Fruit fly (Drosophila melanogaster) whole organism, adult: ENCODE results near the gene MtnE.

Experiments used
- CG11617 ChIP-seq: fragments of 200-800 bp; sonication (Bioruptor generic); optimal IDR thresholded peaks from 2 replicates; lab custom pipeline; 2017; ENCODE audit warnings: mild to moderate bottlenecking, missing biosample characterization, missing genetic modification reagents, missing genetic modification characterization
- CG12768 ChIP-seq: fragments of 200-800 bp; sonication (Bioruptor generic); optimal IDR thresholded peaks from 2 replicates; lab custom pipeline; 2017; ENCODE audit warnings: missing biosample characterization, missing genetic modification characterization, mild to moderate bottlenecking, moderate library complexity, missing genetic modification reagents
- CG14711 ChIP-seq: fragments of 200-800 bp; sonication (Bioruptor generic); optimal IDR thresholded peaks from 2 replicates; lab custom pipeline; 2018; ENCODE audit warnings: missing biosample characterization, mild to moderate bottlenecking, missing genetic modification characterization, moderate library complexity
- CG1620 ChIP-seq: fragments of 200-800 bp; sonication (Bioruptor generic); optimal IDR thresholded peaks from 2 replicates; lab custom pipeline; 2016; ENCODE audit warnings: missing biosample characterization, missing genetic modification characterization
- CG33017 ChIP-seq: fragments of 200-800 bp; sonication (Bioruptor generic); optimal IDR thresholded peaks from 2 replicates; lab custom pipeline; 2018; ENCODE audit warnings: missing biosample characterization, mild to moderate bottlenecking, missing genetic modification characterization, moderate library complexity
- CG5204 ChIP-seq: fragments of 200-800 bp; sonication (Bioruptor generic); optimal IDR thresholded peaks from 2 replicates; lab custom pipeline; 2016; ENCODE audit warnings: missing biosample characterization, missing genetic modification characterization
- CG7045 ChIP-seq: fragments of 200-800 bp; sonication (Bioruptor generic); optimal IDR thresholded peaks from 2 replicates; lab custom pipeline; 2017; ENCODE audit warnings: missing biosample characterization, mild to moderate bottlenecking, missing genetic modification characterization
- CG7101 ChIP-seq: fragments of 200-800 bp; sonication (Bioruptor generic); optimal IDR thresholded peaks from 2 replicates; lab custom pipeline; 2018; ENCODE audit warnings: missing biosample characterization, mild to moderate bottlenecking, missing genetic modification characterization, moderate library complexity
- Clk ChIP-seq: fragments of 200-800 bp; sonication (Bioruptor generic); optimal IDR thresholded peaks from 2 replicates; lab custom pipeline; 2017; ENCODE audit warnings: missing biosample characterization, missing genetic modification characterization
- Crg-1 ChIP-seq: fragments of 200-800 bp; sonication (Bioruptor generic); optimal IDR thresholded peaks from 2 replicates; lab custom pipeline; 2016; ENCODE audit warnings: missing biosample characterization, missing genetic modification characterization
- Hr96 ChIP-seq: fragments of 200-800 bp; sonication (Bioruptor generic); optimal IDR thresholded peaks from 2 replicates; lab custom pipeline; 2016; ENCODE audit warnings: missing biosample characterization, missing genetic modification characterization
- Mnt ChIP-seq: fragments of 200-800 bp; sonication (Bioruptor generic); optimal IDR thresholded peaks from 2 replicates; lab custom pipeline; 2016; ENCODE audit warnings: missing biosample characterization, mild to moderate bottlenecking, missing genetic modification characterization
- bab1 ChIP-seq: fragments of 200-800 bp; sonication (Bioruptor generic); optimal IDR thresholded peaks from 3 replicates; lab custom pipeline; 2019; ENCODE audit warnings: missing biosample characterization, mild to moderate bottlenecking, missing genetic modification characterization, moderate library complexity
- cic ChIP-seq: fragments of 200-800 bp; sonication (Bioruptor generic); optimal IDR thresholded peaks from 2 replicates; lab custom pipeline; 2017; ENCODE audit warnings: missing biosample characterization, mild to moderate bottlenecking, missing genetic modification characterization, moderate library complexity
- cnc ChIP-seq, 2 experiments: fragments of >200 bp; optimal IDR thresholded peaks; 2 replicates each; lab custom pipeline; 2017
- kay ChIP-seq: fragments of 200-800 bp; sonication (Bioruptor generic); peaks from one replicate; lab custom pipeline; 2016; ENCODE audit warnings: missing biosample characterization, missing genetic modification characterization, borderline replicate concordance
- ovo ChIP-seq: fragments of 200-800 bp; sonication (Bioruptor generic); optimal IDR thresholded peaks from 2 replicates; lab custom pipeline; 2016; ENCODE audit warnings: missing biosample characterization, missing genetic modification characterization
- pad ChIP-seq: fragments of 200-800 bp; sonication (Bioruptor generic); optimal IDR thresholded peaks from 3 replicates; lab custom pipeline; 2017; ENCODE audit warnings: missing biosample characterization, missing genetic modification characterization, mild to moderate bottlenecking, moderate library complexity, missing genetic modification reagents
- tj ChIP-seq: fragments of 200-800 bp; sonication (Bioruptor generic); optimal IDR thresholded peaks from 3 replicates; lab custom pipeline; 2017; ENCODE audit warnings: missing biosample characterization, mild to moderate bottlenecking, missing genetic modification characterization, moderate library complexity
- toe ChIP-seq: fragments of 200-800 bp; sonication (Bioruptor generic); optimal IDR thresholded peaks from 2 replicates; lab custom pipeline; 2016; ENCODE audit warnings: missing biosample characterization, missing genetic modification characterization

MtnE gene

DNA sequence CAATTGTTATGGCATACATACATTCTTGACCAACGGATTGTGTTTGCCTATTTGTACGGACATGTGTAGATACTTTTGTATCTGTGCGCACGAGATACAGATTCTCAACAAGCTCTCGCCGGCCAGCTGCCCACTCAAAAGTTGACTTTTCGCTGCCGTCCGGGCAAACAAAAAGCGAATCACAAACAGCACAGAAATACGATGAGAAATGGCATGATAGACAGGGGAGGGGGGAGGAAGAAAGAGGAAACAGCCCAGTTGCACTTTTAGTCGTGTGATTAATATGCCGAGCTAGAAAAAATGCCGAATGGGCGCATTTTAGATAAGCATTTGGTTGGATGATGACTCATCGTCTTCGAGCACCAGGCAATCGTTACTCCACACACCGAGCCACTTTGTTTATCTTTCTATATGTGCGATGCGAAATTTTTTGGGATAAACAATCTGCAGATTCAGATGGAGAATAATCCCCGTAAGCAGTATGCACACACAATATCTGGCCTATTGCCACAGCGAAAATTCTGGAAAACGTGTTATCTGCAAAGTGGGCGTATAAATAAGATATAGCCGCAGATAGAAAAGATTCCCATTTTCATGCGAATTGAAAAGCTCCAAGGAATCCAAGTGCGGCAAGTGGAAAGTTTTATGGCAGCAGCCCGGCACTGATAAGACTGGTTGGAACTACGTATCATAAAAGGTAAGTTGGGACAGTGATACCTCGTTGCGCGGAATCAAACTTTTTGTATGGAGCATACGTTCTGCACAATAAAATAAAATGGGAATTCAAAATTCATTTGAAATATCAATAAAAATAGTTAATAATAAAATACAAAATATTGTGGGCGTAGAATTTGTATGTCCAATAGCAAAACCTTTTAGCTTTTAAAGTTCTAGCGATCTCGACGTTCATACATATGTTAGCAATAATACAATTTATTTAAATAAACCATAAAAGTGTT is 12.4 kb upstream of the MtnE start:
- TF ChIP-seq kay (GFP tag; lab: Kevin White, UChicago) (no peak), CG33017 (tag; lab: Kevin White, UChicago) (peak; percentile 9), CG12768 (GFP tag; lab: Kevin White, UChicago) (peak; percentile 71), toe (peak; percentile 6), CG11617 (GFP tag; lab: Kevin White, UChicago) (peak; percentile 11), cic (peak; percentile 91), CG14711 (tag; lab: Kevin White, UChicago) (peak; percentile 36), tj (peak; percentile 95), ovo (peak; percentile 47), CG7101 (tag; lab: Kevin White, UChicago) (peak; percentile 18), bab1 (GFP tag; lab: Kevin White, UChicago) (no peak), pad (no peak), Mnt (GFP tag; lab: Kevin White, UChicago) (peak; percentile 55), Clk (GFP tag; lab: Kevin White, UChicago) (no peak)

DNA sequence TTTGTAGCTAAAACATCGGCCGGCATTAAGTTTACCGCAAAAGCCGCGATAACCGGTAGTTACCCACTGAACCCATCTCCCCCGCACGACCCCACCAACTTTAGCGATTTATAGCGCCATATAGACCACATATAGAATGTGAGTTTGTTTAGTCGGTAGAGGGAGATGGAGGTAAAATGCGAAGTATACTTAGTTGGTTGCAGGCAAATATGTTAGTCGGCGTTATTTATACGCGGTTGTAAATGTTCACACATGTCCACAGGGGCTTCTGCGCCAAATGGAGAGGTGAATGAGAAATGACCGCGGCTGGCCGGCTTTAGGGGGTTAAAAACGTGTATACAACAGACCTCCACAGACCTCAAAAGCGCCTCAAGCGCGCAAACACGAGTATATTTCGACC is 11.2 kb upstream of the MtnE start:
- TF ChIP-seq CG7045 (peak; percentile 68), CG12768 (GFP tag; lab: Kevin White, UChicago) (peak; percentile 22), Clk (GFP tag; lab: Kevin White, UChicago) (no peak), ovo (peak; percentile 40), toe (peak; percentile 11), tj (no peak), cic (peak; percentile 95), Mnt (GFP tag; lab: Kevin White, UChicago) (peak; percentile 41), CG7101 (tag; lab: Kevin White, UChicago) (peak; percentile 56), CG33017 (tag; lab: Kevin White, UChicago) (peak; percentile 35), CG1620 (GFP tag; lab: Kevin White, UChicago) (no peak), CG11617 (GFP tag; lab: Kevin White, UChicago) (no peak), CG14711 (tag; lab: Kevin White, UChicago) (no peak), cnc (optimal IDR thresholded peaks at IDR 0.05; lab: Kevin White, UChicago) (no peak), Hr96 (GFP tag; lab: Kevin White, UChicago) (peak; percentile 53), Crg-1 (GFP tag; lab: Kevin White, UChicago) (peak; percentile 5), CG5204 (GFP tag; lab: Kevin White, UChicago) (no peak), pad (peak; percentile 27), kay (GFP tag; lab: Kevin White, UChicago) (no peak), bab1 (GFP tag; lab: Kevin White, UChicago) (no peak)

DNA sequence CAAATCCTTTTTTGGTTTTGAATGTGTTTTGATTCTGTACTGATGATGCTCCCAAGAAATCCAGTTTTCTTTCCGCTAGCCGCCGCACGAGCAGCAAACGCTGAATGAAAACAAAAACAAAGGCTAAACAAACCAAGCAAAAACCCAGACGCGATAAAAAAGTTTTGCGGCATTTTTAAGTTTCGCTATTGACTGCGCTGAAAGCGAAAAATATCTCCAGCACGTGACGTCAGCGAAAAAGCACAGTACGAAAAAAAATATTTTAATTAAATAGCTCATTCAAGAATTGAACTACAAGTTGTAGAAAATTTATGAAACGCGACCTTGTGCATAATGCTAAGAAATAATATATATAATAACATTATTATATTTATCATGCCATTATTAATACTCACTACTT is 10.4 kb upstream of the MtnE start:
- TF ChIP-seq CG12768 (GFP tag; lab: Kevin White, UChicago) (no peak), Clk (GFP tag; lab: Kevin White, UChicago) (no peak), tj (peak; percentile 66), CG7045 (no peak), Mnt (GFP tag; lab: Kevin White, UChicago) (no peak), kay (GFP tag; lab: Kevin White, UChicago) (peak; percentile 87), CG33017 (tag; lab: Kevin White, UChicago) (no peak), Crg-1 (GFP tag; lab: Kevin White, UChicago) (no peak), CG11617 (GFP tag; lab: Kevin White, UChicago) (no peak), cnc (optimal IDR thresholded peaks at IDR 0.05; lab: Kevin White, UChicago) (no peak), CG14711 (tag; lab: Kevin White, UChicago) (no peak)

DNA sequence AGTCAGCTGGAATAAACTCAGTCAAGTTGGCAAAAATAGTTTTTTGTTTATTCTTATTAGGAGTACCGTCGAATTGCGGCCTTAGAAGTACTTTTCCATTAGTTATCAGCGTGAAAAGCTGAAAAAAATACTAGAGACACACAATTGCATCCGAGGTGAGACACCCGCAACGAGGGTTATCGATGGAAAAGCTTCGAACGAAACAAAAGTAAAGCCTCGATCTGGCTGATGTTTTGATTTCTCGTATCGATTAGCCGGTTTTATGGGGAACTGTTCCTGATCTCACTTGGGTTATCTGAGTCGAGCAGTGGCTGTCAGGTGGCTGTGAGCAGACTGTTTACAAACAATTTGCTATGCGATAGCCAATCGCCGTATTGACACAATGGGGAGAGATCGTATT is 9.2 kb upstream of the MtnE start:
- TF ChIP-seq tj = peak; percentile 23
- TF ChIP-seq cic = peak; percentile 31
- no peak for TF ChIP-seq toe
- no peak for TF ChIP-seq Crg-1 (GFP tag; lab: Kevin White, UChicago)
- TF ChIP-seq CG14711 (tag; lab: Kevin White, UChicago) = no peak
- no peak for TF ChIP-seq bab1 (GFP tag; lab: Kevin White, UChicago)
- TF ChIP-seq CG7045 = no peak
- TF ChIP-seq CG12768 (GFP tag; lab: Kevin White, UChicago) = no peak
- no peak for TF ChIP-seq cnc (optimal IDR thresholded peaks at IDR 0.05; lab: Kevin White, UChicago)
- TF ChIP-seq CG7101 (tag; lab: Kevin White, UChicago) = no peak
- no peak for TF ChIP-seq CG11617 (GFP tag; lab: Kevin White, UChicago)

DNA sequence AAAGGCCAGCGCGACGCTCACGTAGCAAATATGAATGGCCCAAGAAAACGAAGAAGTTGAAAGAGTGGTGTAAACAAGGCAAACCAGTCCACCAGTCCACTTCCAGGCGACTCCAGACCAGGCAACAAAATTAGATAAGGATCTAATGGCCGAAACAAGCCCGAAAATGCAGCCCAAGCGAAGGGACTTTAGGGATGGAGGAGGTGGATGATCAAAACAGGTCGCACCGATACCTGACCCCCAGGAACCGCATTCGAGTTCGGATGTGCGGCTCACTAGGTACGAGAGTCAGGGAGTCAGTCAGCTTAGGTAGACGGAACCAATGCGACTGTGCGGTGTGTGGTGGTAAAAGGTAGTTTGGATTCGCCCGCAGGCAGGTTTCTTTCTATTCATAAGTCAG is 8.7 kb upstream of the MtnE start:
- no peak for TF ChIP-seq cic
- TF ChIP-seq CG7045 = no peak
- TF ChIP-seq CG7101 (tag; lab: Kevin White, UChicago) = no peak
- no peak for TF ChIP-seq CG11617 (GFP tag; lab: Kevin White, UChicago)
- TF ChIP-seq toe = no peak
- TF ChIP-seq pad = no peak
- no peak for TF ChIP-seq bab1 (GFP tag; lab: Kevin White, UChicago)
- no peak for TF ChIP-seq kay (GFP tag; lab: Kevin White, UChicago)
- TF ChIP-seq tj = no peak
- TF ChIP-seq Hr96 (GFP tag; lab: Kevin White, UChicago) = no peak
- TF ChIP-seq cnc (optimal IDR thresholded peaks at IDR 0.05; lab: Kevin White, UChicago) = no peak
- TF ChIP-seq CG12768 (GFP tag; lab: Kevin White, UChicago) = no peak
- TF ChIP-seq CG14711 (tag; lab: Kevin White, UChicago) = no peak
- TF ChIP-seq CG5204 (GFP tag; lab: Kevin White, UChicago) = no peak
- no peak for TF ChIP-seq Clk (GFP tag; lab: Kevin White, UChicago)
- no peak for TF ChIP-seq Mnt (GFP tag; lab: Kevin White, UChicago)
- TF ChIP-seq ovo = no peak
- no peak for TF ChIP-seq Crg-1 (GFP tag; lab: Kevin White, UChicago)
- TF ChIP-seq CG1620 (GFP tag; lab: Kevin White, UChicago) = no peak
